Fruit fly (Drosophila melanogaster) whole organism, prepupa: ENCODE results near the gene CG4218.

ENCODE experiments used
- Blimp-1 ChIP-seq: fragments of 200-800 bp; sonication (Bioruptor generic); optimal IDR thresholded peaks from 3 replicates; lab custom pipeline; 2017; ENCODE audit warnings: missing biosample characterization, missing genetic modification characterization, mild to moderate bottlenecking, moderate library complexity, missing genetic modification reagents
- CG10669 ChIP-seq: fragments of 200-800 bp; sonication (Bioruptor generic); optimal IDR thresholded peaks from 3 replicates; lab custom pipeline; 2018; ENCODE audit warnings: missing biosample characterization, mild to moderate bottlenecking, missing genetic modification characterization, moderate library complexity
- CG11294 ChIP-seq: fragments of 200-800 bp; sonication (Bioruptor generic); IDR thresholded peaks from 2 replicates; pipeline ENCODE4 v1.3.6; 2022; ENCODE audit warnings: missing biosample characterization, missing genetic modification characterization
- CG1621 ChIP-seq: fragments of 200-800 bp; sonication (Bioruptor generic); optimal IDR thresholded peaks from 3 replicates; lab custom pipeline; 2018; ENCODE audit warnings: missing biosample characterization, mild to moderate bottlenecking, missing genetic modification characterization
- CG16779 ChIP-seq: fragments of 200-800 bp; sonication (Bioruptor generic); optimal IDR thresholded peaks from 3 replicates; lab custom pipeline; 2017; ENCODE audit warnings: missing biosample characterization, mild to moderate bottlenecking, missing genetic modification characterization
- CG3032 ChIP-seq: fragments of 200-800 bp; optimal IDR thresholded peaks from 2 replicates; lab custom pipeline; 2019; ENCODE audit warnings: missing biosample characterization, mild to moderate bottlenecking, missing genetic modification characterization, moderate library complexity
- CG34406 ChIP-seq: fragments of 200-800 bp; sonication (Bioruptor generic); optimal IDR thresholded peaks from 3 replicates; lab custom pipeline; 2016; ENCODE audit warnings: missing biosample characterization, missing genetic modification characterization
- CG3919 ChIP-seq: fragments of 200-800 bp; sonication (Bioruptor generic); optimal IDR thresholded peaks from 3 replicates; lab custom pipeline; 2016; ENCODE audit warnings: missing biosample characterization, missing genetic modification characterization
- CG4318 ChIP-seq: fragments of 200-800 bp; sonication (Bioruptor generic); optimal IDR thresholded peaks from 3 replicates; lab custom pipeline; 2017; ENCODE audit warnings: missing biosample characterization, mild to moderate bottlenecking, missing genetic modification characterization
- CG6276 ChIP-seq: fragments of 200-800 bp; sonication (Bioruptor generic); optimal IDR thresholded peaks from 2 replicates; lab custom pipeline; 2017; ENCODE audit warnings: missing biosample characterization, mild to moderate bottlenecking, missing genetic modification characterization
- CG8319 ChIP-seq: fragments of 200-800 bp; sonication (Bioruptor generic); optimal IDR thresholded peaks from 3 replicates; lab custom pipeline; 2016; ENCODE audit warnings: missing biosample characterization, missing genetic modification characterization
- CG8632 ChIP-seq: fragments of 200-800 bp; sonication (Bioruptor generic); optimal IDR thresholded peaks from 3 replicates; lab custom pipeline; 2016; ENCODE audit warnings: missing biosample characterization, missing genetic modification characterization
- Eip75B ChIP-seq: fragments of 200-800 bp; sonication (Bioruptor generic); optimal IDR thresholded peaks from 3 replicates; lab custom pipeline; 2016; ENCODE audit warnings: missing biosample characterization, missing genetic modification characterization
- Eip78C ChIP-seq: fragments of 200-800 bp; sonication (Bioruptor generic); peaks from one replicate; lab custom pipeline; 2016; ENCODE audit warnings: missing biosample characterization, missing genetic modification characterization
- Ets21C ChIP-seq: fragments of 200-800 bp; sonication (Bioruptor generic); optimal IDR thresholded peaks from 3 replicates; lab custom pipeline; 2016; ENCODE audit warnings: missing biosample characterization, missing genetic modification characterization
- Ets96B ChIP-seq: fragments of 200-800 bp; optimal IDR thresholded peaks from 2 replicates; lab custom pipeline; 2019; ENCODE audit warnings: missing biosample characterization, mild to moderate bottlenecking, missing genetic modification characterization, moderate library complexity
- Gug ChIP-seq: fragments of 200-800 bp; sonication (Bioruptor generic); IDR thresholded peaks from 2 replicates; pipeline ENCODE4 v1.3.6; 2022; ENCODE audit warnings: missing biosample characterization, missing genetic modification characterization
- Hr38 ChIP-seq: sonication (Bioruptor generic); optimal IDR thresholded peaks from 2 replicates; lab custom pipeline; 2016; ENCODE audit warnings: missing biosample characterization, missing genetic modification characterization
- Hr39 ChIP-seq: fragments of 200-800 bp; sonication (Bioruptor generic); optimal IDR thresholded peaks from 2 replicates; lab custom pipeline; 2016; ENCODE audit warnings: missing biosample characterization, missing genetic modification characterization
- Hr4 ChIP-seq: fragments of 200-800 bp; sonication (Bioruptor generic); optimal IDR thresholded peaks from 3 replicates; lab custom pipeline; 2016; ENCODE audit warnings: missing biosample characterization, missing genetic modification characterization
- Sox102F ChIP-seq: fragments of 200-800 bp; sonication (Bioruptor generic); optimal IDR thresholded peaks from 2 replicates; lab custom pipeline; 2016; ENCODE audit warnings: missing biosample characterization, mild to moderate bottlenecking, missing genetic modification characterization
- Sox14 ChIP-seq: fragments of 200-800 bp; sonication (Bioruptor generic); optimal IDR thresholded peaks from 3 replicates; lab custom pipeline; 2016; ENCODE audit warnings: missing biosample characterization, missing genetic modification characterization
- Sox15 ChIP-seq: fragments of 200-800 bp; sonication (Bioruptor generic); optimal IDR thresholded peaks from 3 replicates; lab custom pipeline; 2016; ENCODE audit warnings: missing biosample characterization, missing genetic modification characterization
- achi ChIP-seq: fragments of 200-800 bp; sonication (Bioruptor generic); optimal IDR thresholded peaks from 3 replicates; lab custom pipeline; 2016; ENCODE audit warnings: missing biosample characterization, missing genetic modification characterization
- dac ChIP-seq: fragments of 200-800 bp; sonication (Bioruptor generic); optimal IDR thresholded peaks from 2 replicates; lab custom pipeline; 2017; ENCODE audit warnings: missing biosample characterization, mild to moderate bottlenecking, missing genetic modification characterization
- dsx ChIP-seq: fragments of 200-800 bp; optimal IDR thresholded peaks from 3 replicates; lab custom pipeline; 2019; ENCODE audit warnings: missing biosample characterization, mild to moderate bottlenecking, missing genetic modification characterization, moderate library complexity; ENCODE audit not compliant: poor library complexity, severe bottlenecking
- fd59A ChIP-seq: fragments of 200-800 bp; sonication (Bioruptor generic); optimal IDR thresholded peaks from 2 replicates; lab custom pipeline; 2017; ENCODE audit warnings: missing biosample characterization, mild to moderate bottlenecking, missing genetic modification characterization, missing genetic modification reagents
- fkh ChIP-seq: fragments of 200-800 bp; sonication (Bioruptor generic); optimal IDR thresholded peaks from 3 replicates; lab custom pipeline; 2017; ENCODE audit warnings: missing biosample characterization, mild to moderate bottlenecking, missing genetic modification characterization, moderate library complexity
- lz ChIP-seq: fragments of 200-800 bp; sonication (Bioruptor generic); optimal IDR thresholded peaks from 3 replicates; lab custom pipeline; 2016; ENCODE audit warnings: missing biosample characterization, missing genetic modification characterization
- net ChIP-seq: fragments of 200-800 bp; sonication (Bioruptor generic); optimal IDR thresholded peaks from 3 replicates; lab custom pipeline; 2016; ENCODE audit warnings: missing biosample characterization, missing genetic modification characterization
- pdm3 ChIP-seq: fragments of 200-800 bp; sonication (Bioruptor generic); optimal IDR thresholded peaks from 3 replicates; lab custom pipeline; 2016; ENCODE audit warnings: missing biosample characterization, missing genetic modification characterization
- salr ChIP-seq, 2 experiments: fragments of 200-800 bp; sonication (Bioruptor generic); optimal IDR thresholded peaks; 3 replicates each; lab custom pipeline; 2016 to 2018; ENCODE audit warnings: missing biosample characterization in 2 of 2, missing genetic modification characterization in 2 of 2, mild to moderate bottlenecking in 1 of 2
- spab ChIP-seq: fragments of 200-800 bp; sonication (Bioruptor generic); optimal IDR thresholded peaks from 2 replicates; lab custom pipeline; 2017; ENCODE audit warnings: missing biosample characterization, mild to moderate bottlenecking, missing genetic modification characterization, missing genetic modification reagents
- ss ChIP-seq, 2 experiments: fragments of 200-800 bp; sonication (Bioruptor generic); optimal IDR thresholded peaks; 2 replicates in 1 of 2; 3 replicates in 1 of 2; lab custom pipeline; 2017 to 2018; ENCODE audit warnings: mild to moderate bottlenecking in 2 of 2, missing biosample characterization in 2 of 2, missing genetic modification characterization in 2 of 2, moderate library complexity in 1 of 2
- svp ChIP-seq: fragments of 200-800 bp; sonication (Bioruptor generic); peaks from one replicate; lab custom pipeline; 2016; ENCODE audit warnings: missing biosample characterization, missing genetic modification characterization
- topi ChIP-seq: fragments of 200-800 bp; sonication (Bioruptor generic); optimal IDR thresholded peaks from 3 replicates; lab custom pipeline; 2016; ENCODE audit warnings: missing biosample characterization, missing genetic modification characterization
- vri ChIP-seq: fragments of 200-800 bp; sonication (Bioruptor generic); optimal IDR thresholded peaks from 3 replicates; lab custom pipeline; 2016; ENCODE audit warnings: missing biosample characterization, mild to moderate bottlenecking, missing genetic modification characterization

The CG4218 gene

DNA sequence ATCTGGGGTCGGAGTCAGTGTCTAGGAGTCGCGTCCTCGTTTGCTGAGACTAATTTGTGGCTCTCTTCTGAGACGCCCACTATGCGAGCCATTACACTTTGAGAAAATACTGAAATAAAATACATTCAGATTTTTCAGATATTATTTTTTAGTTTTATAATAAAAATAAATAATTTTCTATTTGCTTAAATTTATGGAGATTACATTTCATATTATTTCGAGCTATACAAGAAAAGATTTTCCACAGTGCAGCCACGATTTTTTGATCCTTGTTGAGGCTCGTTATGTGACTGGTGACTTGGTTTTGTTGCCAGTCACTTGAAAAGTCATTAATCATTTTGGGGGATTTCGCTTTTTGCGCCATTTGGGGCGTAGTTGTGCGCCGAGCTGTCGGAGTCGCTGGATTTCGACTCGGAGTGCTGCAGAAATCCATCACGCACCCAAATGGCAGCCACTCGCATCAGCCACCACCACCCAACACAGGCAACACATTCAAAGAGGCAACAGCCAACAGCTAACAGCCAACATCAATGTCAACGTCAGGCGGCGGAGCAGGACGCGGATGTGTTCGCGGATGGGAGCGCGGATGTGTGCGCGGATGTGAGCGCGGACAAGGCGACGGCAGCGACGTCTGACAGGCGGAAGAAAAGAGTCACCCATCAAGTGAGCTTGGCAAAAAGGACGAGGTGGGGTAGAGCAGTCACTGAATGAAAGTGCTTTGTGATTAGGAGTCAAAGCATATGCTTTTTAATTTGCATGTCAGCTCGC, 38.0 kb upstream of the CG4218 start (continued):
- TF ChIP-seq CG1621 (tag; lab: Kevin White, UChicago) (no peak), CG6276 (GFP tag; lab: Kevin White, UChicago) (no peak), net (GFP tag; lab: Kevin White, UChicago) (no peak), dac (GFP tag; lab: Kevin White, UChicago) (no peak), Eip75B (GFP tag; lab: Kevin White, UChicago) (no peak), CG16779 (tag; lab: Kevin White, UChicago) (no peak), fd59A (peak; percentile 25), CG4318 (GFP tag; lab: Kevin White, UChicago) (no peak), topi (GFP tag; lab: Kevin White, UChicago) (no peak), svp (GFP tag; lab: Kevin White, UChicago) (peak; percentile 24), spab (GFP tag; lab: Kevin White, UChicago) (peak; percentile 32), CG10669 (peak; percentile 34), dsx (GFP tag; lab: Kevin White, UChicago) (peak; percentile 37), lz (no peak), salr (GFP tag; optimal IDR thresholded peaks at IDR 0.05; lab: Kevin White, UChicago) (peak in 1 of 2 experiments; percentile 47), Hr38 (GFP tag; lab: Kevin White, UChicago) (no peak), Sox14 (GFP tag; lab: Kevin White, UChicago) (no peak), Sox102F (GFP tag; lab: Kevin White, UChicago) (no peak), CG11294 (GFP tag; lab: Robert Waterston, UW) (no peak), Blimp-1 (no peak), CG34406 (GFP tag; lab: Kevin White, UChicago) (peak; percentile 10), Hr4 (GFP tag; lab: Kevin White, UChicago) (peak; percentile 30), CG8632 (GFP tag; lab: Kevin White, UChicago) (no peak), Hr39 (GFP tag; lab: Kevin White, UChicago) (no peak), pdm3 (GFP tag; lab: Kevin White, UChicago) (peak; percentile 3), Eip78C (GFP tag; lab: Kevin White, UChicago) (peak; percentile 87), CG3032 (tag; lab: Kevin White, UChicago) (peak; percentile 56), Gug (GFP tag; lab: Robert Waterston, UW) (no peak), achi (peak; percentile 52), CG8319 (GFP tag; lab: Kevin White, UChicago) (no peak), vri (GFP tag; lab: Kevin White, UChicago) (no peak)
- TF ChIP-seq, all 60 proteins: peak for 25

DNA sequence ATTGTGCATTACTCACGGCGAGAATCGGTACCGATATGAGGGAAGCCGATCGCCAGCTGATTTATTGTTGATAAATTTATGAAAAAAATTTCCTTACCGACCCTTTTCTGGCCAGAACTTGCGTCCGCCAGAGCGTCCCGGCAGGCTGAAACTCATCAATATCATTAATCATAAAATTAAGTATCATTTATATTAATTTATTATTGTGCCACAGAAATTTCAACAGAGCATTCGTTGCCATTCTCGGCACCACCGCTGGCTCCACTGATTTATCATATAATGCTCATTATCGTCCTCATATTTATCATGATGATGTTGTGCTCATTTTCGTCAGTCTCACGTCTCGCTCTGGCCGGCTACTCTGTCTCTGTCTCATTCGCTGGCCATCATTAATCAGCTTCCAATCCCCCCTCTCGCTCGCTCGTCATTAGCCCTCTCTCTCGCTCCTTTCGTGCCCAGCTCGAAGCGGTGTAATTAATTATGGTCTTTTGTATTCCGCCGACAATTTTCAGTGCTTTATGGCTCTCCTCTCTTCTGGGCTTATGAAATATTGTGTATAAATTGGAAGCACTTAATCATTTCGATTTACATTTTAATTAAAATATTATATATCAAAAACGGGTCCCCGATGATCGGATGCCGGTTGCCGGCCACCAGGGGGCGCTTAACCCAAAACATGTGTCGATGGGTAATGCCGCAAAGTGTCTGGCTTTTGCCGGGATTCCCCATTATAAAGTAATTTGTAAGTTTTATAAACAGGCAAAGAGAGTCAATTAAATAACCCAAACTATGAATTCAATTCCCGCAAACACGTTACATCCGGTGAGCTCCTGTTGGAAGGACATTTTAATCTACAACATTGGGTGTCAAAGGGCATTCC, 32.0 kb upstream of the CG4218 start:
- TF ChIP-seq Blimp-1 (no peak), Eip78C (GFP tag; lab: Kevin White, UChicago) (peak; percentile 70), Sox102F (GFP tag; lab: Kevin White, UChicago) (peak; percentile 14), CG3919 (GFP tag; lab: Kevin White, UChicago) (no peak), Ets96B (tag; lab: Kevin White, UChicago) (no peak), ss (GFP tag; optimal IDR thresholded peaks at IDR 0.05; lab: Kevin White, UChicago) (peak; percentile 25 to 48), svp (GFP tag; lab: Kevin White, UChicago) (peak; percentile 66)
- TF ChIP-seq, all 60 proteins: peak for 4

DNA sequence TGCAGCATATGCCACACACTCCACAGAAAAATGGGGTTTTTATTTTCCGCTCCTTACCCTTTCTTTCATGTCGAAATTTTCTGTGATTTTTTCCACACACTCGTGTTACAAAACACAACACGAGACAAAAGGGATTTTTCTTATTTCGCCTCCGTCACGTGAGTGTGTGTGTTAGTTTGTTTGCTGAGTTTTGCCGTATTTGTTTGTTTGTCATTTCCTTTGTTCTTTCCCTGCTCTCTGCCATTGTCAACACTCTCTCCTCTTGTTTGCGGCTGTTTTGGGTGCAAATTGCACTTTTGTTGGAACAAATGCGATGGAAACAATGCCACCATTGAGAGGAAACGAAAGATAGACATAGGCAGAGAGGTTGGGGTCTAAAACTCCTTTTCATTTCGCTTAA, 30.5 kb upstream of the CG4218 start:
- no peak for TF ChIP-seq Sox15
- no peak for TF ChIP-seq net (GFP tag; lab: Kevin White, UChicago)
- TF ChIP-seq fkh (GFP tag; lab: Kevin White, UChicago): peak; percentile 19
- TF ChIP-seq Ets96B (tag; lab: Kevin White, UChicago): no peak
- peak; percentile 48 for TF ChIP-seq Eip78C (GFP tag; lab: Kevin White, UChicago)
- TF ChIP-seq achi: peak; percentile 7
- TF ChIP-seq Ets21C (GFP tag; lab: Kevin White, UChicago): no peak
- TF ChIP-seq pdm3 (GFP tag; lab: Kevin White, UChicago): no peak
- TF ChIP-seq dac (GFP tag; lab: Kevin White, UChicago): no peak
